Fruit fly (Drosophila melanogaster) whole organism: Measurements from ENCODE around the gene Trf2.

ENCODE experiments used
- CG8478 ChIP-seq: fragments of >200 bp; optimal IDR thresholded peaks from 2 replicates; lab custom pipeline; 2018; ENCODE audit warnings: inconsistent platforms
- pan ChIP-seq: fragments of >200 bp; optimal IDR thresholded peaks from 2 replicates; lab custom pipeline; 2017
- psq ChIP-seq: fragments of >200 bp; optimal IDR thresholded peaks from 2 replicates; lab custom pipeline; 2017
- usp ChIP-seq: fragments of >200 bp; optimal IDR thresholded peaks from 2 replicates; lab custom pipeline; 2017; ENCODE audit warnings: missing biosample characterization, missing genetic modification characterization, mixed read lengths

DNA sequence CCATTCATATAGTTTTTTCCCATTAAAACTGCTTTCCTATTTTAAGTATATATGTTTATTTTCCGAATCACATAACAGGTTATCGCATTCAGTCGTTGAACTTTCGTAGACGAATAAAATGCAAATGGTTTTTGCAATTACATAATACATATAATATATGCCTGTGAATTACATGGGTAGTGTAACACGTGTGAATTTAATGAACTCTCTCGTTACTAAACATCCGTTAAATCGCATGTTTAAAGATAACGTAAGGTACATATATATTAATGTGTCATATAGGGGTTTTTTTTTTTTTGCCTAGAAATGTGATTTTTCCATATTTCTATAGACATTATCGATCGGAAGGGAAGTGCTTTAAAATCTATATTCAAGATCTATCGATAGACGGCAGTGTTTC, 60.5 kb downstream of the Trf2 start:
- TF ChIP-seq usp (GFP tag; lab: Kevin White, UChicago) (no peak), pan (lab: Kevin White, UChicago) (no peak), CG8478 (lab: Kevin White, UChicago) (no peak), psq (lab: Kevin White, UChicago) (no peak)
